Fruit fly (Drosophila melanogaster) whole organism, pupa: Measurements from ENCODE around the gene CenG1A.

Experiments
- CG10348 ChIP-seq: fragments of 200-800 bp; sonication (Bioruptor generic); IDR thresholded peaks from 2 replicates; pipeline ENCODE4 v1.3.6; 2022; ENCODE audit warnings: missing biosample characterization, missing genetic modification characterization
- CG12605 ChIP-seq: fragments of 200-800 bp; sonication (Bioruptor generic); IDR thresholded peaks from 2 replicates; pipeline ENCODE4 v1.3.6; 2022; ENCODE audit warnings: missing biosample characterization, missing genetic modification characterization
- CG13204 ChIP-seq: fragments of 200-800 bp; sonication (Bioruptor generic); optimal IDR thresholded peaks from 2 replicates; lab custom pipeline; 2018; ENCODE audit warnings: missing biosample characterization, mild to moderate bottlenecking, missing genetic modification characterization, moderate library complexity
- CG14655 ChIP-seq: fragments of 200-800 bp; sonication (Bioruptor generic); optimal IDR thresholded peaks from 3 replicates; lab custom pipeline; 2017; ENCODE audit warnings: mild to moderate bottlenecking, missing biosample characterization, missing genetic modification reagents, missing genetic modification characterization
- CG15710 ChIP-seq: fragments of 200-800 bp; sonication (Bioruptor generic); optimal IDR thresholded peaks from 2 replicates; lab custom pipeline; 2018; ENCODE audit warnings: missing biosample characterization, mild to moderate bottlenecking, missing genetic modification characterization, moderate library complexity
- CG17806 ChIP-seq: fragments of 200-800 bp; sonication (Bioruptor generic); optimal IDR thresholded peaks from 2 replicates; lab custom pipeline; 2018; ENCODE audit warnings: missing biosample characterization, mild to moderate bottlenecking, missing genetic modification characterization, moderate library complexity
- CG32121 ChIP-seq: fragments of 200-800 bp; sonication (Bioruptor generic); IDR thresholded peaks from 2 replicates; pipeline ENCODE4 v1.3.6; 2022; ENCODE audit warnings: missing biosample characterization, missing genetic modification characterization
- CG34367 ChIP-seq: fragments of 200-800 bp; sonication (Bioruptor generic); optimal IDR thresholded peaks from 2 replicates; lab custom pipeline; 2018; ENCODE audit warnings: missing biosample characterization, mild to moderate bottlenecking, missing genetic modification characterization
- CG4496 ChIP-seq: fragments of 200-800 bp; sonication (Bioruptor generic); IDR thresholded peaks from 3 replicates; pipeline ENCODE4 v1.3.6; 2022; ENCODE audit warnings: missing biosample characterization, missing genetic modification characterization
- CG8159 ChIP-seq: fragments of 200-800 bp; sonication (Bioruptor generic); optimal IDR thresholded peaks from 3 replicates; lab custom pipeline; 2018; ENCODE audit warnings: missing biosample characterization, mild to moderate bottlenecking, missing genetic modification characterization, moderate library complexity
- CG8301 ChIP-seq: fragments of 200-800 bp; sonication (Bioruptor generic); optimal IDR thresholded peaks from 2 replicates; lab custom pipeline; 2018; ENCODE audit warnings: missing biosample characterization, mild to moderate bottlenecking, missing genetic modification characterization
- CG9948 ChIP-seq: fragments of 200-800 bp; sonication (Bioruptor generic); optimal IDR thresholded peaks from 2 replicates; lab custom pipeline; 2018; ENCODE audit warnings: missing biosample characterization, mild to moderate bottlenecking, missing genetic modification characterization, moderate library complexity
- D1 ChIP-seq: fragments of 200-800 bp; sonication (Bioruptor generic); optimal IDR thresholded peaks from 2 replicates; lab custom pipeline; 2018; ENCODE audit warnings: missing biosample characterization, mild to moderate bottlenecking, missing genetic modification characterization, moderate library complexity
- EcR ChIP-seq: fragments of 200-800 bp; sonication (Bioruptor generic); optimal IDR thresholded peaks from 3 replicates; lab custom pipeline; 2019; ENCODE audit warnings: missing biosample characterization, missing genetic modification characterization, mild to moderate bottlenecking, moderate library complexity, missing genetic modification reagents
- Ets98B ChIP-seq: fragments of 200-800 bp; sonication (Bioruptor generic); IDR thresholded peaks from 2 replicates; pipeline ENCODE4 v1.3.6; 2022; ENCODE audit warnings: missing biosample characterization, missing genetic modification characterization
- Pif1A ChIP-seq: fragments of 200-800 bp; sonication (Bioruptor generic); optimal IDR thresholded peaks from 3 replicates; lab custom pipeline; 2016; ENCODE audit warnings: missing biosample characterization, missing genetic modification characterization
- Pif1B ChIP-seq: fragments of 200-800 bp; sonication (Bioruptor generic); optimal IDR thresholded peaks from 3 replicates; lab custom pipeline; 2016; ENCODE audit warnings: missing biosample characterization, missing genetic modification characterization
- Snoo ChIP-seq: fragments of 200-800 bp; sonication (Bioruptor generic); optimal IDR thresholded peaks from 3 replicates; lab custom pipeline; 2017; ENCODE audit warnings: missing biosample characterization, mild to moderate bottlenecking, missing genetic modification characterization, inconsistent platforms
- fd96Ca ChIP-seq: fragments of 200-800 bp; sonication (Bioruptor generic); IDR thresholded peaks from 3 replicates; pipeline ENCODE4 v1.3.6; 2022; ENCODE audit warnings: missing biosample characterization, missing genetic modification characterization
- gl ChIP-seq: fragments of 200-800 bp; sonication (Bioruptor generic); optimal IDR thresholded peaks from 2 replicates; lab custom pipeline; 2018; ENCODE audit warnings: missing biosample characterization, mild to moderate bottlenecking, missing genetic modification characterization
- rn ChIP-seq: fragments of 200-800 bp; sonication (Bioruptor generic); IDR thresholded peaks from 2 replicates; pipeline ENCODE4 v1.3.6; 2022; ENCODE audit warnings: missing biosample characterization, missing genetic modification characterization

CenG1A gene

DNA sequence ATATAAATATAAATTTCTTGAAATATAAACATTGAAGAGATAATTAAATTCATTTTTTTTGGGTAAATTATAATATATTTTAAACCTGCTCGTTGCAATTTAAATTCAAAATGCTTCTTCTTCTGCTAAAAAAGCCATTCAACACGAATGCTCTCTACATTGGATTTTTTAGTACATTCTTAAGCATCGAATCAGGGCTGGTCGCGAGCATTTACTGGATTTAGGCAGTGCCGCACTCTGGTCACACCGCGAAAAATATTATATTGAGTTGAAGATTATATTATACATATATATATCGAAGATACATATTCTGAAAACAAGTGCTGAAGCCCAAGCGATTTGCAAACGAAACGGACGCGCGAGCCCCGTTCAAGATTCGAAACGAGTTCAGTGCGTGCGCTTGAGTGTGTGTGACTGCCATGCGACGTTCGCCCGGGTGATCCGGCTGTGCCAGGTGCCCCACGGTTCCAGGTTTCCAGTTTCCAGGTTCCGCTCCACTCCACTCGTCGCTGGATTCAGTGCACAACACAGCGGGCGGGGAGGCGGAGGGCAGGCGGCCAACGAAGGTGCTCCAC lies 21.7 kb upstream of the CenG1A start, which contains the start of gene Sos:
TSS of gene Sos (plus strand) at position 213 of the 575 bp plus-strand sequence.
- TF ChIP-seq CG32121 = no peak
- no peak for TF ChIP-seq rn (GFP tag; lab: Robert Waterston, UW)
- TF ChIP-seq fd96Ca (GFP tag; lab: Robert Waterston, UW) = no peak
- no peak for TF ChIP-seq CG8301 (tag; lab: Kevin White, UChicago)
- TF ChIP-seq Pif1A (GFP tag; lab: Kevin White, UChicago) = no peak
- TF ChIP-seq Ets98B (GFP tag; lab: Robert Waterston, UW) = no peak
- no peak for TF ChIP-seq CG8159 (tag; lab: Kevin White, UChicago)
- TF ChIP-seq Pif1B (GFP tag; lab: Kevin White, UChicago) = no peak
- no peak for TF ChIP-seq Snoo (tag; lab: Kevin White, UChicago)
- no peak for TF ChIP-seq CG10348 (GFP tag; lab: Robert Waterston, UW)
- TF ChIP-seq CG12605 (GFP tag; lab: Robert Waterston, UW) = no peak

DNA sequence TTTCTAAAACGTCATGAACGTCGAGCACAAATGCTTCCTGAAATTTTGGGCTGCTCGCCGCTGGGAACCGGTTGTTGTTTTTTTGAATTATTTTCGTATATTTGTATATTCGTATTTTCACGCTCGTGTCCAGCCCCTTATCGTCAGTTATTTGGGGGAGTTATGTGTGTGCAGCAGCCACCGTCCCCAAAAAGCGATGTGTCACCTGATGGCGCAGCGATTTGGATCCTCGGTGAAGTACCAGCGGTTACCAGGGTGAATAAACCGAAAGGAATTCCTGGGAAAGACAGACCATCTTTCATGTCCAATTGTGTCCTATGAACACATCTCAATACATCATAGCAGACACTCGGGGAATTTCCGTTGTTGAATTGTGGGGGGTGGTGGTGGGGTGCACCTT lies 15.2 kb upstream of the CenG1A start:
- TF ChIP-seq CG10348 (GFP tag; lab: Robert Waterston, UW) (no peak), CG32121 (no peak), CG12605 (GFP tag; lab: Robert Waterston, UW) (no peak), D1 (tag; lab: Kevin White, UChicago) (no peak), CG9948 (no peak), CG4496 (GFP tag; lab: Robert Waterston, UW) (no peak), CG8159 (tag; lab: Kevin White, UChicago) (no peak), CG8301 (tag; lab: Kevin White, UChicago) (no peak), gl (tag; lab: Kevin White, UChicago) (no peak), EcR (no peak), CG34367 (tag; lab: Kevin White, UChicago) (no peak), CG13204 (GFP tag; lab: Kevin White, UChicago) (no peak), CG15710 (no peak), CG17806 (no peak), Snoo (tag; lab: Kevin White, UChicago) (no peak), fd96Ca (GFP tag; lab: Robert Waterston, UW) (no peak), Ets98B (GFP tag; lab: Robert Waterston, UW) (no peak)

DNA sequence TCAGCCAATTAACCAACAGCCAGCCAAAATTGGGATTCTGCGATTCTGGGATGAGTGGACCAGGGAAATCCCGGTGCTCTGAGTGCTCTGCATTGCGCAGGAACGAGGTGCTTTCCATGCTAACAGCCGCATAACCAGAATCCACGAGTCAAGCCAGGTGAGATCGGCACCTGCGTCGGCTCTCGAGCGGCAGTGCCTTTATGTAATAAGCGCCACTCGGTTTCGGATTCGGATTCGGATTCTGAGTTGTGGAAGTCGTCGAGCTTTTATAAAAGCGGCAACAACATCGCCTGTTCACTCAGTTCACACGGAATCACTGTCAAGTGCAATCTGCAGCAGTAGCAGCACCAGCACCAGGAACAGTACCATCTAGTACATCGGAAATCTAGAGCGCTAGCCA lies 14.4 kb upstream of the CenG1A start, which contains the start of gene b:
TSS of gene b (plus strand) at position 301 of the 400 bp plus-strand sequence.
- no peak for TF ChIP-seq Pif1A (GFP tag; lab: Kevin White, UChicago)
- TF ChIP-seq gl (tag; lab: Kevin White, UChicago) = no peak
- no peak for TF ChIP-seq CG12605 (GFP tag; lab: Robert Waterston, UW)
- no peak for TF ChIP-seq EcR
- TF ChIP-seq CG17806 = no peak
- no peak for TF ChIP-seq Ets98B (GFP tag; lab: Robert Waterston, UW)
- no peak for TF ChIP-seq CG34367 (tag; lab: Kevin White, UChicago)
- no peak for TF ChIP-seq Snoo (tag; lab: Kevin White, UChicago)
- no peak for TF ChIP-seq CG13204 (GFP tag; lab: Kevin White, UChicago)
- no peak for TF ChIP-seq CG9948

DNA sequence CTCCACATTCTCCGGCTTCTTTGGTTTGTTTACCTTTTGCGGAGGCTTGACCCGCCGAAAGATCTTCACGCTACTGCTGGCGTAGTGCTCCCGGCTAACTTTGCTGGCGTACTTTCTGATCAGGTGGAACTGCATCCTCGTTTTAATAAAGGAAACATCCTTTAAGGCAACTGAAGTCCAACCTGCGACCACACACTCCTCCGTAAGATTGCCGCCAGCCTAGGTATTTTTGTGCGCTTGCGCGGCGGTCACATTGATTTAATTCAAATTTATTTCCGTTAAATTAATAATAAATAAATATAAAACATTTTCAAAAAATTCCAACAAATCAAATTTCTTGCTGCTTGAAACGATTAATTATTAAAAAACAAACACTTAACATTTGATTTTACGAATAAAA lies 7.8 kb upstream of the CenG1A start, which contains the start of gene PolG1:
TSS of gene PolG1 (minus strand) at position 216 of the 400 bp plus-strand sequence.
- TF ChIP-seq CG10348 (GFP tag; lab: Robert Waterston, UW) = no peak
- no peak for TF ChIP-seq CG32121

DNA sequence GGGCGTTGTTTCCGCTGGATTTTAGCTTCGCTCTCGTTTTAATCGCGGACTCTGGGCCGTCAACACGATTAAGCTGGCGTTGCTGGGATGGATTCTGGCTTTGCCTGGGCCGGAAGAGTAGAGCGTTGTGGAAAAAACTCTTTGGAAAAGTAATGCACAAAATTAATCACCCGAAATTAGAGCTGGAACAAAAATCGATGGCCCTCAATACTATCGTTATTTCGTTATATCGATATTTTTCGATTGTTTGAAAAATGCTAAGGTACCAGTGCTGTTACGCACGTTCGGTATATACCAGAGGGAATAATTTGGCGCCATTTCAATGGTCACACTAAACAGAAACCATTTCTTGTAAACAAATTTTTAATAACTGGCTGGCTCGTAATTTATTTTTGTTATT lies 5.8 kb upstream of the CenG1A start, which contains the start of the genes Arpc1 and Orc5:
TSS of gene Arpc1 (minus strand) at position 202 of the 400 bp plus-strand sequence.
TSS of gene Orc5 (plus strand) at position 298 of the 400 bp plus-strand sequence.
- TF ChIP-seq CG4496 (GFP tag; lab: Robert Waterston, UW) = no peak
- TF ChIP-seq CG32121 = no peak
- no peak for TF ChIP-seq Ets98B (GFP tag; lab: Robert Waterston, UW)
- TF ChIP-seq, all 21 proteins: peak for 0

DNA sequence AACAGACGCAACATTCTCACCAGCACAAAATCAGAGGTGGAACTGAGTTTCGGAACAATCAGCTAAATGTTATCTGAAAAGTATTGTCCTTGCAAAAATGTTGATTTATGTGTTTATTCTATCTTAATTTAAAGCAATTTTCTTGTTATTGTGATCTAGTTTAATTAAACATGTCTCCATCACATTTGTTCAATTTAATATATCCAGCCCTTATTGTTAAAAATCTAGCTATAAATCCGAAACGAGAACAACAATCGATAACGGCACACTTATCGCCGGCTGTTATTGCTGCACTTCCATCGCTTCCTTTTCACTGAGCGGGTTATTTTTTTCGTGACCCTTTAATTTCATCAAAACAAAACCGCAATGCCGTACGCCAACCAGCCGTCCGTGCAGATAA lies 2.3 kb upstream of the CenG1A start, which contains the start of the genes GatC, PolG2 and Polr2C:
TSS of gene GatC (minus strand) at position 48 of the 400 bp plus-strand sequence.
TSS of gene PolG2 (minus strand) at position 48 of the 400 bp plus-strand sequence.
TSS of gene Polr2C (plus strand) at position 280 of the 400 bp plus-strand sequence.
- no peak for TF ChIP-seq CG9948
- peak; percentile 2 for TF ChIP-seq CG15710
- no peak for TF ChIP-seq Pif1B (GFP tag; lab: Kevin White, UChicago)
- TF ChIP-seq fd96Ca (GFP tag; lab: Robert Waterston, UW) = no peak

DNA sequence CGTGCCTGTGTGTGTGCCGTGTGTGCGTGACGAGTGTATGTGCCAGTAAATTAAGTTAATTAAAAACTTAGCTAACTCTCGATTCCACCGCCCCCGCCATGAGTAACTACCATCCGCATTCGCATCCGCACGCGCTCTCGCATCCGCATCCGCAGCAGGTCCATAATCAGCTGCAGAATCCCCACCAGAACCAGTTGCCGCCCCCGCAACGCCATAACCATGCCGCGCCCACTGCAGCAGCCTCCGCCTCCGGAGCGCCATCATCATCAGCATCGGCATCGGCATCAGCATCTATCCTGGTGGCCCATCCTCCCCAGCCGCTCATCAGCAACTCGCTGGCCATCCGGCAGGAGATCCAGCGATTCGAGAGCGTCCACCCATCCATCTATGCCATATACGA lies 595 bp downstream of the CenG1A start:
- TF ChIP-seq CG10348 (GFP tag; lab: Robert Waterston, UW) (no peak), D1 (tag; lab: Kevin White, UChicago) (no peak), fd96Ca (GFP tag; lab: Robert Waterston, UW) (no peak), CG34367 (tag; lab: Kevin White, UChicago) (no peak), CG32121 (no peak), CG13204 (GFP tag; lab: Kevin White, UChicago) (no peak), Pif1A (GFP tag; lab: Kevin White, UChicago) (no peak), Pif1B (GFP tag; lab: Kevin White, UChicago) (no peak), CG4496 (GFP tag; lab: Robert Waterston, UW) (no peak), gl (tag; lab: Kevin White, UChicago) (no peak), CG8301 (tag; lab: Kevin White, UChicago) (no peak), CG9948 (no peak), CG17806 (no peak), CG14655 (GFP tag; lab: Kevin White, UChicago) (no peak), rn (GFP tag; lab: Robert Waterston, UW) (no peak), CG12605 (GFP tag; lab: Robert Waterston, UW) (no peak)
- TF ChIP-seq, all 21 proteins: peak for 0
